Fruit fly (Drosophila melanogaster) S2 (cell line): Measurements from ENCODE around the gene Cpr65Eb.

Experiments
- CG8478 ChIP-seq: fragments of >200 bp; optimal IDR thresholded peaks from 2 replicates; lab custom pipeline; 2018
- CTCF ChIP-seq, 2 experiments: fragments of >200 bp; optimal IDR thresholded peaks; 2 replicates each; lab custom pipeline; 2018

Cpr65Eb gene

DNA sequence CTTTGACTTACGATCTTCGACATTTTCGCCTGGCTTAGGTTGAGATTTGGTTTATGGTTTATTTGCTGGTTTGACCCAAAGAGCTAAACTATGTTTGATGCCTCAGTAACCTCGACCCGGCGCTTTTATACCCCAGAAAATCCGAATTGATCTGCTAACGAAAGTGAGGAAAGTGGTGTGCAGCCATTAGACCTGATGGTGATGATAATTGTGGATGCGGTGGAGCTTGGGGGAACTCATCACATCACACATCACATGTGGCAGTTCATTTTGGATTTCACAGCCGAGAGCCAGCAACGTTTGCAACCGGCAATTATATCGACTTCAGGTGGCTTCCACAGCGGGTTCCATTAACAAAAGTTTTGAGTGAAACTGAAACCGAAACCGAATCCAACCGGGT lies at the start of gene Cpr65Eb:
Gene Cpr65Eb, minus strand, starts transcription at position 101 of the 400 bp plus-strand sequence.
- TF ChIP-seq CTCF (optimal IDR thresholded peaks at IDR 0.05; lab: Kevin White, UChicago) (no peak), CG8478 (lab: Kevin White, UChicago) (no peak)

DNA sequence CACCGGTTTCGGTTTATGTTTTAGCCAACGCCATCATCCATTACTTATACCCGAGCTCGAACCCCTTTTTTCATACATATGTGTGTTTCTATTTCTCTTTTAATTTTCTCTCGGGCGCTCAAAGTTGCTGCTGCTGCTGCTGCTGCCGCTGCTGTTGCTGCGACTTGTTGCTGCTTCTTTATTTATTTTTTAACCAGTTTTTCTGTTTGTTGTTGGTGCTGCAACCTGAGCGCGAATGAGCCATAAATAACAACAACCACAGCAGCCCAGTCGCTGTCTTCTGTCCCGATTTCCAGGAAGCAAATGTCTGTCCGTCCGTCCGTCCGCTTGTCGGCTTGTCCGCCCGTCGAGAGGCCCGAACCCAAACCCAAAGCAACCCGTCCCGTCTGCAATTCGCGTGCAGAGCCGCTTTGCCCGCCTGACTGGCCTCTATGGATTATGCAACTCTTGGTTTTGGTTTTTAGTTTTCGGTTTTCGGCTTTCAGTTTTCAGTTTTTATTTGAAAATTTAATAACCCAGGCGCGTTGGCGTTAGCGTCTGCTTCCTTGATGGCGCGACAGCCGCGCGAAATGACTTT lies 49.1 kb upstream of the Cpr65Eb start:
- TF ChIP-seq CTCF (optimal IDR thresholded peaks at IDR 0.05; lab: Kevin White, UChicago) (no peak), CG8478 (lab: Kevin White, UChicago) (no peak)

- TF ChIP-seq CG8478 (lab: Kevin White, UChicago) (no peak), CTCF (optimal IDR thresholded peaks at IDR 0.05; lab: Kevin White, UChicago) (no peak)
Observed at dm6 chr3L:7136663-7137062, 48.1 kb upstream of the Cpr65Eb start.

- TF ChIP-seq CTCF (optimal IDR thresholded peaks at IDR 0.05; lab: Kevin White, UChicago) (no peak), CG8478 (lab: Kevin White, UChicago) (no peak)
Observed at dm6 chr3L:7134818-7135217, 46.2 kb upstream of the Cpr65Eb start.

DNA sequence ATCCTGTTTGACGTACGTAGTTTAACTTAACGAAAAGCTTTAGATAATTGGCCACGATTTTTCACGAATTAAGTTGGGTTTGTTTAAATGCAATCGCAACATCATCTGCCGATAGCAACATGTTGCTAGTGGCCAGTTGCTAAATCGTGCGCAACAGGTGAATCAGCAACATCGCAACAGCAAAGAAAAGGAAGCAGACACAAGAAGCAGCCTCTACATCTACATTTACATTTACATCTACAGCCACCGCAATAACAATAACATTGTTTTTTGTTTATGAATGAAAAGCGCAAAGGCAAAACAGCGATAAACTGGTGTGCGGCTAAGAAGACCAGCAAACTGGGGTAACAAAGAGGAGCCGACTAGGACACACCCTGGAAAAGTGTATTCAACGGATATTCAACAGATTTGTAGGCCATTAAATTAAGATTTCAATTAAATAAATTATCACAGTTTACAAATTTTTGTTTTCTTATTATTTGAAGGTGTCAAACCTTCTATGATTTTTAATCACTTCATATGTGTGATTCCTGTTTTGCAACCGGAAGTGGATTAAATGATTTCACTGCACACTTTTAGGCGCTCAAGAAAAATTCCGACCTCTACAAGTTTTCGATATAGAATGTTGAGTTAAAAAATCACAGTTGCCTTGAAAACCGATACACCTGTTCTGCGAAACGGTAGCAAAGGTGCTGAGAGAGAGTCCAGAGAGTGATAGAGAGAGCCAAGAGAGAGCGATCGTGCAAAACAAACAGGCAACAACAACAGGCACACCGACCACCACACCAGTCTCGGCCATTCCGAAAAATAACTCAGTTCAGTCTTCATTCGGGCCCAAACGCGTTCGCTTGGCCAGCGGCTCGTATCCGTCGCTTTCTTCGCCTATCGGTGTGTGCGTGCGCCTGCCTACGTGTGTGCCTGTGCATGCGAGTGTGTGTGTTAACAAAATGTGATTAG lies 45.4 kb upstream of the Cpr65Eb start, which contains the start of gene melt:
Gene melt, plus strand, starts transcription at position 818 of the 957 bp plus-strand sequence.
- TF ChIP-seq CTCF (optimal IDR thresholded peaks at IDR 0.05; lab: Kevin White, UChicago) (no peak), CG8478 (lab: Kevin White, UChicago) (no peak)

DNA sequence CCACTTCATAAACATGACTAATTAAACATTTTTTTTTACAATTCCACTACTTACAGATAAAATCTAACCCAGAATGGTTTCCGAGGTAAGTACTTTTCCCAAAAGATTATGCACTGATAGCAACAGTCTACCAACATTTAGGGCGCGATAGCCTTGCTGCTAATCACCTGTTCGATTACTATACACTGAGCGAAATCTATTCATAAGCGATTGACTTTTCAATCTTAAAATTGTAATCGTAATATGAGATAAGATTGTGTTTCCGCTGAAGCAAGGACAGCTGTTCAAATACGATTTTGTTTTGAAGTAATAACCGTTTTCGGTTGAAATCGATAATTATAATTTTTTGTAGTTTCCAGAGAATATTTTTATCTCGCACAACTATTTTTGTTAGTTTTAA lies 44.0 kb upstream of the Cpr65Eb start:
- TF ChIP-seq CG8478 (lab: Kevin White, UChicago) = no peak
- TF ChIP-seq CTCF (optimal IDR thresholded peaks at IDR 0.05; lab: Kevin White, UChicago) = no peak

- TF ChIP-seq CG8478 (lab: Kevin White, UChicago) = no peak
- TF ChIP-seq CTCF (optimal IDR thresholded peaks at IDR 0.05; lab: Kevin White, UChicago) = no peak
Observed at dm6 chr3L:7131447-7131983, 42.9 kb upstream of the Cpr65Eb start, which contains the start of gene Acbp2. Gene Acbp2 (plus strand): TSS chr3L:7131863.

DNA sequence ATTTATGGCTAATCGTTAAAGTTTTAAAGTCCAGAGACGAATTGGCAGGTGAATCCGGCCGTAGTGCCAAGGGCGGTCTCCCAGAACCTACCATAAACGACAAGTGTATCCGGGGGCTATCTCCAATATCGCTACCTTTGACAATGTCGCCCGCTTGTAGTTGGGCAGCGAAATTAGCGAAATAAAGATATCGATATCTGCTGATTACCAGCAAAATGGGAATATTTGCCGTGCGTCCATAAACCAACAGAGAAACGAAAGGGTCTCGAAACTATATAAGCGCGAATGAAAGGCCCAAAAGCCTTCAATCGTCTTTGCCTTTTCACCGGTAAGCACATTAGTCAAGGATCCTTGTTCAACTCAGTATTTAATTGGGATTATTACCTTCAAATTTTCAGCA lies 42.0 kb upstream of the Cpr65Eb start, which contains the start of gene Acbp3:
Gene Acbp3, plus strand, starts transcription at position 301 of the 400 bp plus-strand sequence.
- no peak for TF ChIP-seq CG8478 (lab: Kevin White, UChicago)
- no peak for TF ChIP-seq CTCF (optimal IDR thresholded peaks at IDR 0.05; lab: Kevin White, UChicago)

DNA sequence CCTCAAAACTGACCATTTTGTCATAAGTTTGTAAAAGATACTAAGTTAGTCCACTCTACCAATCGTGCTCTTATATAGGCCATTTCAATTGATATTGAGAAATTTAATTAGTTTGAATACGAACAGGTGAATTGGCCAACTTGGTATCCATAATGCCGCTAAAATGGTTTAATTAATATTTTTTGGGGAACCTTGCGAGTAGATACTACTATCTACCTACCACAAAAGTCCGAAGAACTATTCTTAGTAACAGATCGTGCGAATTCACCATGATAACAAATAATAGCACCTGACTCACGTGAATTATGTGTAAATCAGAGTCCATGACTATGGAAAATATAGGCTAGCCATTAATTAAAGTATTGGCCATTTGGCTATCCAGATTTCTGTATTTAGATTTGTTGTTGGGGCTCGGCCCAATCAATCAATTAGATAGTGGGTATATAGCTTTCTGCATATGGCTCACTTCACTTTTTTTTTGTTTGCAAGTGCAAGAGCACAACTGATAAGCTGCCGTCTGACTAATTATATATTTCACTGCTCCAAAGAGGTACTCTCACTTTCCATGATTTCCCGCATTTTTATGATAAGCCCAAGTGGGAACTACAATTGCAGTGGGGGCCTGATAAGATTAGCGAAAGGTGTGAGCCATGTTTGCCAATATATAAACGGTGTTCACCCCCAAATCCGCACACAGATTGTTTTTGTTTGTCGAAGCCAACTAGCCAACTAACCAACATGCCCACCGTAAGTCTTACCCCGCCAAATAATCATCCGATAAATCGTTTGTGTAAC lies 39.8 kb upstream of the Cpr65Eb start, which contains the start of the genes Acbp4 and Acbp6:
Gene Acbp4, minus strand, starts transcription at position 51 of the 795 bp plus-strand sequence.
Gene Acbp6, plus strand, starts transcription at position 690 of the 795 bp plus-strand sequence.
- no peak for TF ChIP-seq CTCF (optimal IDR thresholded peaks at IDR 0.05; lab: Kevin White, UChicago)
- no peak for TF ChIP-seq CG8478 (lab: Kevin White, UChicago)

dm6 chr3L:7125289-7125955 lies 36.8 kb upstream of the Cpr65Eb start, which contains the start of the genes msl-3 and BBS1:
Gene msl-3 (minus strand): TSS chr3L:7125533.
Gene BBS1 (plus strand): TSS chr3L:7125905.
- no peak for TF ChIP-seq CTCF (optimal IDR thresholded peaks at IDR 0.05; lab: Kevin White, UChicago)
- TF ChIP-seq CG8478 (lab: Kevin White, UChicago) = no peak

DNA sequence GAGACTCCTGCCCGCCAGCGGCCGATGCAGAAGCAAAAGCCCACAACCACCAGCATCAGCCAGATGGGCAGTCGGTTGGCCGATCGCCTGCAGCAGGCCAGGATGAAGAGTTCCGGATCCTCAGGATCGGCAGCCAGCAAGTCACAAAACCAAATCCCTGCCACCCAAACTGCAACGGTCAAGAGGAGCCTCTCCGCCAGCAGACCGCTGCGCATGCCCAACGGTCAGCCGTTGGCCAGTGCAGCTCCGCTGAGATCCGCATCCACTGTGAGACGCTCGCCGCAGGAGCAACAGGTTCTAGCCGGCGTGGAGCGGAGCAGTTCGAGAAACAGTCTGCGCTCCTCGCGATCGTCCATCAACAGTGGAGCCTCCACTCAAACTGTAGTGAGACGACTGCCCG lies 33.5 kb upstream of the Cpr65Eb start:
- no peak for TF ChIP-seq CG8478 (lab: Kevin White, UChicago)
- no peak for TF ChIP-seq CTCF (optimal IDR thresholded peaks at IDR 0.05; lab: Kevin White, UChicago)

dm6 chr3L:7115944-7116343 lies 27.4 kb upstream of the Cpr65Eb start:
- TF ChIP-seq CTCF (optimal IDR thresholded peaks at IDR 0.05; lab: Kevin White, UChicago) = no peak
- no peak for TF ChIP-seq CG8478 (lab: Kevin White, UChicago)

DNA sequence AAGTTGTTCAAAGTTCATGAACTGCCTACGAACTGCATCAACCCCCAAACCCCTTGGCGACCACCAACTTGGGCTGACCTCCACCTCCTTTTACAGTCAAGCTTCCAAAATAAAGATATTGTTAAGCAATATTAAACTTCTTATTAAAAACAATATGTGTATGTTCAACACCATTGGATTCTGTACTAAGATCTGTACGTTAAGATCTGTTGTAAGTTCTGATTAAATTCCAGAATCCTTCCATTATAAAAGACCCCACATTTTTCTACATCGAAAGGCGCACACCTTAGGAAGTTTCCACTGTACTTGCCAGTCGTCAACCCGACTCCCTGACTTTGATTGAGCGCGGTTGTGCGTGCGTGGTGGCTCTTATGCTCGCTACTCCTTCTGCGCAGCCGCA lies 24.4 kb upstream of the Cpr65Eb start:
- no peak for TF ChIP-seq CG8478 (lab: Kevin White, UChicago)
- TF ChIP-seq CTCF (optimal IDR thresholded peaks at IDR 0.05; lab: Kevin White, UChicago) = no peak
